Fruit fly (Drosophila melanogaster) whole organism, embryonic: Measurements from ENCODE around the gene CG3587.

Experiments
- BtbVII ChIP-seq: fragments of 200-800 bp; sonication (Bioruptor generic); optimal IDR thresholded peaks from 3 replicates; lab custom pipeline; 2017; ENCODE audit warnings: missing biosample characterization, mild to moderate bottlenecking, missing genetic modification characterization
- C15 ChIP-seq: fragments of 200-800 bp; sonication (Bioruptor generic); IDR thresholded peaks from 3 replicates; pipeline ENCODE4 v1.3.6; 2022; ENCODE audit warnings: missing biosample characterization, missing genetic modification characterization
- CG10462 ChIP-seq: fragments of 200-800 bp; sonication (Bioruptor generic); optimal IDR thresholded peaks from 2 replicates; lab custom pipeline; 2016; ENCODE audit warnings: missing biosample characterization, missing genetic modification characterization
- CG10959 ChIP-seq: fragments of 200-800 bp; sonication (Bioruptor generic); IDR thresholded peaks from 2 replicates; pipeline ENCODE4 v1.3.6; 2022; ENCODE audit warnings: missing biosample characterization, missing genetic modification characterization
- CG11085 ChIP-seq: fragments of 200-800 bp; sonication (Bioruptor generic); IDR thresholded peaks from 2 replicates; pipeline ENCODE4 v1.3.6; 2022; ENCODE audit warnings: missing biosample characterization, missing genetic modification characterization
- CG11247 ChIP-seq: fragments of 200-800 bp; sonication (Bioruptor generic); IDR thresholded peaks from 2 replicates; pipeline ENCODE4 v1.3.6; 2022; ENCODE audit warnings: missing biosample characterization, missing genetic modification characterization
- CG12769 ChIP-seq: fragments of 200-800 bp; sonication (Bioruptor generic); optimal IDR thresholded peaks from 2 replicates; lab custom pipeline; 2019; ENCODE audit warnings: missing biosample characterization, mild to moderate bottlenecking, missing genetic modification characterization, moderate library complexity
- CG13424 ChIP-seq: fragments of 200-800 bp; sonication (Bioruptor generic); optimal IDR thresholded peaks from 2 replicates; lab custom pipeline; 2019; ENCODE audit warnings: missing biosample characterization, mild to moderate bottlenecking, missing genetic modification characterization, moderate library complexity
- CG14860 ChIP-seq: fragments of 200-800 bp; sonication (Bioruptor generic); IDR thresholded peaks from 3 replicates; pipeline ENCODE4 v1.3.6; 2022; ENCODE audit warnings: missing biosample characterization, missing genetic modification characterization; ENCODE audit not compliant: partially characterized antibody
- CG1529 ChIP-seq: fragments of 200-800 bp; sonication (Bioruptor generic); optimal IDR thresholded peaks from 3 replicates; lab custom pipeline; 2018; ENCODE audit warnings: missing biosample characterization, missing genetic modification characterization
- CG18011 ChIP-seq: fragments of 200-800 bp; sonication (Bioruptor generic); optimal IDR thresholded peaks from 2 replicates; lab custom pipeline; 2017; ENCODE audit warnings: missing biosample characterization, missing genetic modification characterization, mild to moderate bottlenecking, moderate library complexity, missing genotype
- CG18764 ChIP-seq: fragments of 200-800 bp; sonication (Bioruptor generic); optimal IDR thresholded peaks from 3 replicates; lab custom pipeline; 2016; ENCODE audit warnings: missing biosample characterization, missing genetic modification characterization
- CG2116 ChIP-seq: fragments of 200-800 bp; sonication (Bioruptor generic); optimal IDR thresholded peaks from 3 replicates; lab custom pipeline; 2018; ENCODE audit warnings: missing biosample characterization, mild to moderate bottlenecking, missing genetic modification characterization
- CG2199 ChIP-seq: fragments of 200-800 bp; sonication (Bioruptor generic); IDR thresholded peaks from 3 replicates; pipeline ENCODE4 v1.3.6; 2022; ENCODE audit warnings: missing biosample characterization, missing genetic modification characterization
- CG31365 ChIP-seq: fragments of 200-800 bp; sonication (Bioruptor generic); optimal IDR thresholded peaks from 2 replicates; lab custom pipeline; 2018; ENCODE audit warnings: missing biosample characterization, mild to moderate bottlenecking, missing genetic modification characterization
- CG31388 ChIP-seq: fragments of 200-800 bp; sonication (Bioruptor generic); optimal IDR thresholded peaks from 2 replicates; lab custom pipeline; 2016; ENCODE audit warnings: missing biosample characterization, missing genetic modification characterization
- CG3726 ChIP-seq: fragments of 200-800 bp; sonication (Bioruptor generic); IDR thresholded peaks from 3 replicates; pipeline ENCODE4, ENCODE4 v1.3.6; 2022; ENCODE audit warnings: missing biosample characterization, missing genetic modification characterization
- CG7839 ChIP-seq: fragments of 200-800 bp; sonication (Bioruptor generic); optimal IDR thresholded peaks from 3 replicates; lab custom pipeline; 2018; ENCODE audit warnings: missing biosample characterization, mild to moderate bottlenecking, missing genetic modification characterization, moderate library complexity
- CG8290 ChIP-seq, 3 experiments: fragments of 200-800 bp; sonication (Bioruptor generic); optimal IDR thresholded peaks; 2 replicates each; lab custom pipeline; 2016 to 2019; ENCODE audit warnings: missing biosample characterization in 3 of 3, missing genetic modification characterization in 3 of 3, mild to moderate bottlenecking in 2 of 3, moderate library complexity in 1 of 3
- CG9932 ChIP-seq: fragments of 200-800 bp; sonication (Bioruptor generic); IDR thresholded peaks from 2 replicates; pipeline ENCODE4 v1.3.6; 2022; ENCODE audit warnings: missing biosample characterization, missing genetic modification characterization
- Doc3 ChIP-seq: fragments of 200-800 bp; sonication (Bioruptor generic); IDR thresholded peaks from 3 replicates; pipeline ENCODE4 v1.3.6; 2022; ENCODE audit warnings: missing biosample characterization, missing genetic modification characterization; ENCODE audit not compliant: partially characterized antibody
- Ets65A ChIP-seq: fragments of 200-800 bp; sonication (Bioruptor generic); peaks from one replicate; lab custom pipeline; 2016; ENCODE audit warnings: missing biosample characterization, missing genetic modification characterization
- Hr78 ChIP-seq, 2 experiments: fragments of 200-800 bp in 1 of 2; fragments of >200 bp in 1 of 2; sonication (Bioruptor generic) in 1 of 2; optimal IDR thresholded peaks; 2 replicates each; lab custom pipeline; 2017 to 2019; ENCODE audit warnings: missing biosample characterization in 2 of 2, missing genetic modification characterization in 2 of 2, mild to moderate bottlenecking in 1 of 2, moderate library complexity in 1 of 2
- Lpt ChIP-seq: fragments of >200 bp; optimal IDR thresholded peaks from 2 replicates; lab custom pipeline; 2018; ENCODE audit warnings: missing biosample characterization, missing genetic modification characterization
- MTF-1 ChIP-seq: fragments of 200-800 bp; sonication (Bioruptor generic); optimal IDR thresholded peaks from 2 replicates; lab custom pipeline; 2018; ENCODE audit warnings: missing biosample characterization, mild to moderate bottlenecking, missing genetic modification characterization, borderline replicate concordance
- Myb ChIP-seq: fragments of 200-800 bp; sonication (Bioruptor generic); optimal IDR thresholded peaks from 2 replicates; lab custom pipeline; 2016; ENCODE audit warnings: missing biosample characterization, missing genetic modification characterization
- Sry-δ ChIP-seq: fragments of 200-800 bp; sonication (Bioruptor generic); optimal IDR thresholded peaks from 2 replicates; lab custom pipeline; 2016; ENCODE audit warnings: missing biosample characterization, missing genetic modification characterization
- amos ChIP-seq: fragments of 200-800 bp; sonication (Bioruptor generic); IDR thresholded peaks from 2 replicates; pipeline ENCODE4 v1.3.6; 2022; ENCODE audit warnings: missing biosample characterization, missing genetic modification characterization; ENCODE audit not compliant: partially characterized antibody
- ash1 ChIP-seq: fragments of 200-800 bp; sonication (Bioruptor generic); optimal IDR thresholded peaks from 2 replicates; lab custom pipeline; 2018; ENCODE audit warnings: missing biosample characterization, mild to moderate bottlenecking, missing genetic modification characterization
- bab2 ChIP-seq: fragments of 200-800 bp; sonication (Bioruptor generic); optimal IDR thresholded peaks from 2 replicates; lab custom pipeline; 2016; ENCODE audit warnings: missing biosample characterization, missing genetic modification characterization
- btn ChIP-seq: fragments of 200-800 bp; sonication (Bioruptor generic); optimal IDR thresholded peaks from 2 replicates; lab custom pipeline; 2016; ENCODE audit warnings: missing biosample characterization, missing genetic modification characterization
- croc ChIP-seq: fragments of 200-800 bp; sonication (Bioruptor generic); conservative IDR thresholded peaks from 3 replicates; pipeline ENCODE4 v1.3.6; 2022; ENCODE audit warnings: missing biosample characterization, missing genetic modification characterization
- dan ChIP-seq: fragments of 200-800 bp; sonication (Bioruptor generic); IDR thresholded peaks from 2 replicates; pipeline ENCODE4 v1.3.6; 2022; ENCODE audit warnings: missing biosample characterization, missing genetic modification characterization
- dysf ChIP-seq: fragments of 200-800 bp; sonication (Bioruptor generic); IDR thresholded peaks from 3 replicates; pipeline ENCODE4 v1.3.6; 2022; ENCODE audit warnings: missing biosample characterization, missing genetic modification characterization
- eve ChIP-seq, 2 experiments: fragments of >200 bp; optimal IDR thresholded peaks; 2 replicates each; lab custom pipeline; 2017; ENCODE audit warnings: missing biosample characterization in 2 of 2, missing genetic modification characterization in 2 of 2
- hkb ChIP-seq, 2 experiments: fragments of 200-800 bp in 1 of 2; fragments of >200 bp in 1 of 2; sonication (Bioruptor generic) in 1 of 2; IDR thresholded peaks in 1 of 2; optimal IDR thresholded peaks in 1 of 2; 2 replicates each; pipeline versions ENCODE4 v1.3.6 to Lab custom; 2017 to 2022; ENCODE audit warnings: missing biosample characterization in 1 of 2, missing genetic modification characterization in 1 of 2
- ken ChIP-seq: fragments of 200-800 bp; sonication (Bioruptor generic); IDR thresholded peaks from 3 replicates; pipeline ENCODE4 v1.3.6; 2022; ENCODE audit warnings: missing biosample characterization, missing genetic modification characterization
- knrl ChIP-seq: fragments of 200-800 bp; sonication (Bioruptor generic); IDR thresholded peaks from 3 replicates; pipeline ENCODE4 v1.3.6; 2022; ENCODE audit warnings: missing biosample characterization, missing genetic modification characterization; ENCODE audit not compliant: partially characterized antibody
- mirr ChIP-seq: fragments of 200-800 bp; sonication (Bioruptor generic); optimal IDR thresholded peaks from 3 replicates; lab custom pipeline; 2018; ENCODE audit warnings: missing biosample characterization, mild to moderate bottlenecking, missing genetic modification characterization
- pfk ChIP-seq: fragments of 200-800 bp; sonication (Bioruptor generic); optimal IDR thresholded peaks from 2 replicates; lab custom pipeline; 2018; ENCODE audit warnings: missing biosample characterization, mild to moderate bottlenecking, missing genetic modification characterization, moderate library complexity
- run ChIP-seq: fragments of 200-800 bp; sonication (Bioruptor generic); optimal IDR thresholded peaks from 3 replicates; lab custom pipeline; 2018; ENCODE audit warnings: missing biosample characterization, mild to moderate bottlenecking, missing genetic modification characterization
- salm ChIP-seq: fragments of 200-800 bp; sonication (Bioruptor generic); optimal IDR thresholded peaks from 2 replicates; lab custom pipeline; 2018; ENCODE audit warnings: missing biosample characterization, mild to moderate bottlenecking, missing genetic modification characterization
- schlank ChIP-seq: fragments of 200-800 bp; sonication (Bioruptor generic); optimal IDR thresholded peaks from 2 replicates; lab custom pipeline; 2018; ENCODE audit warnings: missing biosample characterization, mild to moderate bottlenecking, missing genetic modification characterization
- stwl ChIP-seq: fragments of 200-800 bp; sonication (Bioruptor generic); optimal IDR thresholded peaks from 3 replicates; lab custom pipeline; 2018; ENCODE audit warnings: missing biosample characterization, mild to moderate bottlenecking, missing genetic modification characterization, moderate library complexity
- tio ChIP-seq: fragments of 200-800 bp; sonication (Bioruptor generic); optimal IDR thresholded peaks from 2 replicates; lab custom pipeline; 2017; ENCODE audit warnings: missing biosample characterization, missing genetic modification characterization, inconsistent platforms
- tx ChIP-seq: fragments of 200-800 bp; sonication (Bioruptor generic); optimal IDR thresholded peaks from 2 replicates; lab custom pipeline; 2016; ENCODE audit warnings: missing biosample characterization, missing genetic modification characterization
- vfl ChIP-seq: fragments of 200-800 bp; sonication (Bioruptor generic); optimal IDR thresholded peaks from 2 replicates; lab custom pipeline; 2016; ENCODE audit warnings: missing biosample characterization, missing genetic modification characterization
- z ChIP-seq: fragments of 200-800 bp; sonication (Bioruptor generic); IDR thresholded peaks from 3 replicates; pipeline ENCODE4 v1.3.6; 2022; ENCODE audit warnings: missing biosample characterization, missing genetic modification characterization

The CG3587 gene

dm6 chrX:1984175-1984973 lies 44.3 kb downstream of the CG3587 start:
- no peak for TF ChIP-seq Lpt (GFP tag; lab: Kevin White, UChicago)
- TF ChIP-seq CG12769 (tag; lab: Kevin White, UChicago), result peak; percentile 90
- peak; percentile 50 for TF ChIP-seq salm
- TF ChIP-seq dysf, result peak; percentile 86
- peak; percentile 85 for TF ChIP-seq CG7839 (tag; lab: Kevin White, UChicago)
- peak; percentile 59 for TF ChIP-seq CG11247 (GFP tag; lab: Robert Waterston, UW)
- no peak for TF ChIP-seq z (GFP tag; lab: Robert Waterston, UW)
- peak; percentile 54 for TF ChIP-seq CG18764 (GFP tag; lab: Kevin White, UChicago)
- no peak for TF ChIP-seq CG2199 (GFP tag; lab: Robert Waterston, UW)
- TF ChIP-seq CG1529 (GFP tag; lab: Kevin White, UChicago), result peak; percentile 80
- peak; percentile 15 for TF ChIP-seq Sry-δ
- TF ChIP-seq ash1 (GFP tag; lab: Kevin White, UChicago), result no peak
- peak; percentile 41 for TF ChIP-seq btn (GFP tag; lab: Kevin White, UChicago)
- TF ChIP-seq vfl (GFP tag; lab: Kevin White, UChicago), result no peak
- no peak for TF ChIP-seq CG14860 (GFP tag; lab: Robert Waterston, UW)
- TF ChIP-seq CG13424 (tag; lab: Kevin White, UChicago), result peak; percentile 82
- TF ChIP-seq CG8290 (GFP tag; optimal IDR thresholded peaks at IDR 0.05; lab: Kevin White, UChicago), result no peak
- peak; percentile 12 to 87 for TF ChIP-seq CG8290 (tag; optimal IDR thresholded peaks at IDR 0.05; lab: Kevin White, UChicago)
- TF ChIP-seq Ets65A (GFP tag; lab: Kevin White, UChicago), result peak; percentile 98
- no peak for TF ChIP-seq amos (GFP tag; lab: Robert Waterston, UW)
- no peak for TF ChIP-seq CG31388 (GFP tag; lab: Kevin White, UChicago)
- peak; percentile 58 for TF ChIP-seq schlank (tag; lab: Kevin White, UChicago)
- TF ChIP-seq pfk (GFP tag; lab: Kevin White, UChicago), result no peak
- peak; percentile 76 for TF ChIP-seq tx
- no peak for TF ChIP-seq C15 (GFP tag; lab: Robert Waterston, UW)
- peak; percentile 79 for TF ChIP-seq croc (GFP tag; lab: Robert Waterston, UW)
- 0 out of 3 replicates have a peak, but pooled peaks have one; percentile 65 for TF ChIP-seq CG3726 (GFP tag; lab: Robert Waterston, UW)
- no peak for TF ChIP-seq eve (GFP tag; optimal IDR thresholded peaks at IDR 0.05; lab: Kevin White, UChicago)
- peak; percentile 35; the same call in 1 of the 2 replicates for TF ChIP-seq CG11085 (GFP tag; lab: Robert Waterston, UW)
- peak in 1 of 2 experiments; percentile 27 for TF ChIP-seq Hr78 (GFP tag; optimal IDR thresholded peaks at IDR 0.05; lab: Kevin White, UChicago)
- no peak for TF ChIP-seq MTF-1
- TF ChIP-seq run (tag; lab: Kevin White, UChicago), result peak; percentile 60
- peak; percentile 80 for TF ChIP-seq ken (GFP tag; lab: Robert Waterston, UW)
- peak; percentile 46 for TF ChIP-seq CG10462
- no peak for TF ChIP-seq mirr (GFP tag; lab: Kevin White, UChicago)
- TF ChIP-seq knrl, result no peak
- TF ChIP-seq Myb (GFP tag; lab: Kevin White, UChicago), result peak; percentile 65
- TF ChIP-seq dan (GFP tag; lab: Robert Waterston, UW), result peak; percentile 44; the same call in 1 of the 2 replicates
- TF ChIP-seq BtbVII (GFP tag; lab: Kevin White, UChicago), result peak; percentile 5
- no peak for TF ChIP-seq Doc3 (GFP tag; lab: Robert Waterston, UW)
- TF ChIP-seq CG2116 (GFP tag; lab: Kevin White, UChicago), result no peak
- TF ChIP-seq tio (GFP tag; lab: Kevin White, UChicago), result peak; percentile 47
- TF ChIP-seq CG18011 (GFP tag; lab: Kevin White, UChicago), result peak; percentile 5
- TF ChIP-seq bab2 (GFP tag; lab: Kevin White, UChicago), result peak; percentile 71
- TF ChIP-seq hkb (optimal IDR thresholded peaks at IDR 0.05; lab: Kevin White, UChicago), result no peak
- TF ChIP-seq hkb (GFP tag; IDR thresholded peaks at IDR 0.05; lab: Robert Waterston, UW), result peak; percentile 45; the same call in 1 of the 2 replicates
- peak; percentile 61 for TF ChIP-seq CG9932
- TF ChIP-seq CG31365 (tag; lab: Kevin White, UChicago), result peak; percentile 41
- 0 out of 2 replicates have a peak, but pooled peaks have one; percentile 25 for TF ChIP-seq CG10959 (GFP tag; lab: Robert Waterston, UW)
- no peak for TF ChIP-seq stwl (tag; lab: Kevin White, UChicago)
